Fruit fly (Drosophila melanogaster) whole organism, embryonic: ENCODE results near the gene CG11980.
A peak's percentile ranks its signal among the peaks of the same experiment; 100 is the strongest.

Experiments used
- Ada2b ChIP-seq: fragments of 200-800 bp; sonication (Bioruptor generic); IDR thresholded peaks from 2 replicates; pipeline ENCODE4 v1.3.6; 2022; ENCODE audit warnings: missing biosample characterization, missing genetic modification characterization
- Atf3 ChIP-seq: fragments of 200-800 bp; sonication (Bioruptor generic); optimal IDR thresholded peaks from 3 replicates; lab custom pipeline; 2016; ENCODE audit warnings: missing biosample characterization, missing genetic modification characterization
- CG10209 ChIP-seq: fragments of 200-800 bp; sonication (Bioruptor generic); optimal IDR thresholded peaks from 3 replicates; lab custom pipeline; 2017; ENCODE audit warnings: missing biosample characterization, mild to moderate bottlenecking, missing genetic modification characterization, missing genetic modification reagents
- CG1024 ChIP-seq: fragments of 200-800 bp; sonication (Bioruptor generic); IDR thresholded peaks from 2 replicates; pipeline ENCODE4 v1.3.6; 2022; ENCODE audit warnings: missing biosample characterization, missing genetic modification characterization
- CG12219 ChIP-seq: fragments of 200-800 bp; sonication (Bioruptor generic); optimal IDR thresholded peaks from 3 replicates; lab custom pipeline; 2018; ENCODE audit warnings: missing biosample characterization, mild to moderate bottlenecking, missing genetic modification characterization
- CG12942 ChIP-seq: fragments of 200-800 bp; sonication (Bioruptor generic); optimal IDR thresholded peaks from 3 replicates; lab custom pipeline; 2016; ENCODE audit warnings: missing biosample characterization, missing genetic modification characterization
- CG15601 ChIP-seq: fragments of 200-800 bp; sonication (Bioruptor generic); optimal IDR thresholded peaks from 3 replicates; lab custom pipeline; 2019; ENCODE audit warnings: missing biosample characterization, mild to moderate bottlenecking, missing genetic modification characterization, moderate library complexity
- CG16815 ChIP-seq: fragments of 200-800 bp; sonication (Bioruptor generic); optimal IDR thresholded peaks from 3 replicates; lab custom pipeline; 2017; ENCODE audit warnings: missing biosample characterization, mild to moderate bottlenecking, missing genetic modification characterization
- CG17359 ChIP-seq: fragments of 200-800 bp; sonication (Bioruptor generic); optimal IDR thresholded peaks from 3 replicates; lab custom pipeline; 2018; ENCODE audit warnings: missing biosample characterization, mild to moderate bottlenecking, missing genetic modification characterization, moderate library complexity
- CG18262 ChIP-seq: fragments of 200-800 bp; optimal IDR thresholded peaks from 3 replicates; lab custom pipeline; 2019; ENCODE audit warnings: missing biosample characterization, mild to moderate bottlenecking, missing genetic modification characterization, moderate library complexity
- CG18476 ChIP-seq: fragments of 200-800 bp; sonication (Bioruptor generic); optimal IDR thresholded peaks from 2 replicates; lab custom pipeline; 2016; ENCODE audit warnings: missing biosample characterization, mild to moderate bottlenecking, missing genetic modification characterization
- CG2116 ChIP-seq: fragments of 200-800 bp; sonication (Bioruptor generic); optimal IDR thresholded peaks from 3 replicates; lab custom pipeline; 2018; ENCODE audit warnings: missing biosample characterization, mild to moderate bottlenecking, missing genetic modification characterization
- CG31365 ChIP-seq: fragments of 200-800 bp; sonication (Bioruptor generic); optimal IDR thresholded peaks from 2 replicates; lab custom pipeline; 2018; ENCODE audit warnings: missing biosample characterization, mild to moderate bottlenecking, missing genetic modification characterization
- CG31388 ChIP-seq: fragments of 200-800 bp; sonication (Bioruptor generic); optimal IDR thresholded peaks from 2 replicates; lab custom pipeline; 2016; ENCODE audit warnings: missing biosample characterization, missing genetic modification characterization
- CG3995 ChIP-seq: fragments of 200-800 bp; sonication (Bioruptor generic); optimal IDR thresholded peaks from 3 replicates; lab custom pipeline; 2016; ENCODE audit warnings: missing biosample characterization, missing genetic modification characterization
- CG4360 ChIP-seq: fragments of 200-800 bp; sonication (Bioruptor generic); IDR thresholded peaks from 2 replicates; pipeline ENCODE4 v1.3.6; 2022; ENCODE audit warnings: missing biosample characterization, missing genetic modification characterization
- CG43689 ChIP-seq: fragments of 200-800 bp; sonication (Bioruptor generic); IDR thresholded peaks from 2 replicates; pipeline ENCODE4 v1.3.6; 2022; ENCODE audit warnings: missing biosample characterization, missing genetic modification characterization
- CG5180 ChIP-seq: fragments of 200-800 bp; sonication (Bioruptor generic); optimal IDR thresholded peaks from 3 replicates; lab custom pipeline; 2017; ENCODE audit warnings: missing biosample characterization, missing genetic modification characterization, mild to moderate bottlenecking, moderate library complexity, missing genetic modification reagents
- CG7928 ChIP-seq: fragments of 200-800 bp; sonication (Bioruptor generic); optimal IDR thresholded peaks from 2 replicates; lab custom pipeline; 2017; ENCODE audit warnings: missing biosample characterization, mild to moderate bottlenecking, missing genetic modification characterization
- CG9797 ChIP-seq: fragments of 200-800 bp; sonication (Bioruptor generic); optimal IDR thresholded peaks from 3 replicates; lab custom pipeline; 2018; ENCODE audit warnings: missing biosample characterization, mild to moderate bottlenecking, missing genetic modification characterization
- CG9817 ChIP-seq: fragments of 200-800 bp; sonication (Bioruptor generic); optimal IDR thresholded peaks from 2 replicates; lab custom pipeline; 2018; ENCODE audit warnings: missing biosample characterization, mild to moderate bottlenecking, missing genetic modification characterization, moderate library complexity
- CG9932 ChIP-seq: fragments of 200-800 bp; sonication (Bioruptor generic); IDR thresholded peaks from 2 replicates; pipeline ENCODE4 v1.3.6; 2022; ENCODE audit warnings: missing biosample characterization, missing genetic modification characterization
- Dll ChIP-seq: fragments of 200-800 bp; sonication (Bioruptor generic); IDR thresholded peaks from 4 replicates; pipeline ENCODE4 v1.3.6; 2022; ENCODE audit warnings: missing biosample characterization, missing genetic modification characterization; ENCODE audit not compliant: partially characterized antibody
- E2f2 ChIP-seq: fragments of 200-800 bp; sonication (Bioruptor generic); IDR thresholded peaks from 2 replicates; pipeline ENCODE4 v1.3.6; 2022; ENCODE audit warnings: missing biosample characterization, missing genetic modification characterization
- GATAe ChIP-seq: fragments of 200-800 bp; sonication (Bioruptor generic); conservative IDR thresholded peaks from 2 replicates; pipeline ENCODE4 v1.3.6; 2022; ENCODE audit warnings: missing biosample characterization, missing genetic modification characterization
- HLH3B ChIP-seq: fragments of 200-800 bp; sonication (Bioruptor generic); IDR thresholded peaks from 2 replicates; pipeline ENCODE4 v1.3.6; 2022; ENCODE audit warnings: missing biosample characterization, missing genetic modification characterization
- Hmr ChIP-seq: fragments of 200-800 bp; sonication (Bioruptor generic); optimal IDR thresholded peaks from 3 replicates; lab custom pipeline; 2017; ENCODE audit warnings: mild to moderate bottlenecking, missing biosample characterization, missing genetic modification reagents, missing genetic modification characterization
- Hr78 ChIP-seq, 2 experiments: fragments of 200-800 bp in 1 of 2; fragments of >200 bp in 1 of 2; sonication (Bioruptor generic) in 1 of 2; optimal IDR thresholded peaks; 2 replicates each; lab custom pipeline; 2017 to 2019; ENCODE audit warnings: missing biosample characterization in 2 of 2, missing genetic modification characterization in 2 of 2, mild to moderate bottlenecking in 1 of 2, moderate library complexity in 1 of 2
- Kr ChIP-seq: fragments of 200-800 bp; sonication (Bioruptor generic); optimal IDR thresholded peaks from 2 replicates; lab custom pipeline; 2017; ENCODE audit warnings: missing biosample characterization, mild to moderate bottlenecking, missing genetic modification characterization
- Lim3 ChIP-seq: fragments of 200-800 bp; sonication (Bioruptor generic); IDR thresholded peaks from 2 replicates; pipeline ENCODE4 v1.3.6; 2022; ENCODE audit warnings: missing biosample characterization, missing genetic modification characterization
- MESR4 ChIP-seq: fragments of 200-800 bp; sonication (Bioruptor generic); optimal IDR thresholded peaks from 2 replicates; lab custom pipeline; 2018; ENCODE audit warnings: missing biosample characterization, mild to moderate bottlenecking, missing genetic modification characterization, moderate library complexity
- Pdp1 ChIP-seq, 2 experiments: fragments of 200-800 bp; sonication (Bioruptor generic); optimal IDR thresholded peaks; 3 replicates each; lab custom pipeline; 2016; ENCODE audit warnings: missing biosample characterization in 2 of 2, missing genetic modification characterization in 2 of 2, mild to moderate bottlenecking in 1 of 2, moderate library complexity in 1 of 2
- Scr ChIP-seq: fragments of 200-800 bp; sonication (Bioruptor generic); IDR thresholded peaks from 2 replicates; pipeline ENCODE4 v1.3.6; 2022; ENCODE audit warnings: missing biosample characterization, missing genetic modification characterization; ENCODE audit not compliant: partially characterized antibody
- Sry-δ ChIP-seq: fragments of 200-800 bp; sonication (Bioruptor generic); optimal IDR thresholded peaks from 2 replicates; lab custom pipeline; 2016; ENCODE audit warnings: missing biosample characterization, missing genetic modification characterization
- TFAM ChIP-seq: fragments of 200-800 bp; sonication (Bioruptor generic); optimal IDR thresholded peaks from 2 replicates; lab custom pipeline; 2017; ENCODE audit warnings: missing biosample characterization, missing genetic modification characterization, inconsistent platforms
- ara ChIP-seq: fragments of 200-800 bp; sonication (Bioruptor generic); IDR thresholded peaks from 2 replicates; pipeline ENCODE4 v1.3.6; 2022; ENCODE audit warnings: missing biosample characterization, missing genetic modification characterization
- crol ChIP-seq: fragments of 200-800 bp; sonication (Bioruptor generic); IDR thresholded peaks from 2 replicates; pipeline ENCODE4 v1.3.6; 2022; ENCODE audit warnings: missing biosample characterization, missing genetic modification characterization
- da ChIP-seq: fragments of 200-800 bp; sonication (Bioruptor generic); optimal IDR thresholded peaks from 2 replicates; lab custom pipeline; 2016; ENCODE audit warnings: missing biosample characterization, missing genetic modification characterization
- dmrt99B ChIP-seq: fragments of 200-800 bp; sonication (Bioruptor generic); optimal IDR thresholded peaks from 2 replicates; lab custom pipeline; 2018; ENCODE audit warnings: missing biosample characterization, mild to moderate bottlenecking, missing genetic modification characterization, moderate library complexity
- ems ChIP-seq: fragments of 200-800 bp; sonication (Bioruptor generic); optimal IDR thresholded peaks from 3 replicates; lab custom pipeline; 2016; ENCODE audit warnings: missing biosample characterization, missing genetic modification characterization
- fd3F ChIP-seq: fragments of 200-800 bp; sonication (Bioruptor generic); optimal IDR thresholded peaks from 2 replicates; lab custom pipeline; 2018; ENCODE audit warnings: missing biosample characterization, mild to moderate bottlenecking, missing genetic modification characterization, moderate library complexity
- fd96Cb ChIP-seq: fragments of 200-800 bp; sonication (Bioruptor generic); optimal IDR thresholded peaks from 2 replicates; lab custom pipeline; 2018; ENCODE audit warnings: missing biosample characterization, mild to moderate bottlenecking, missing genetic modification characterization, moderate library complexity
- gsb ChIP-seq: fragments of 200-800 bp; sonication (Bioruptor generic); IDR thresholded peaks from 2 replicates; pipeline ENCODE4 v1.3.6; 2022; ENCODE audit warnings: missing biosample characterization, missing genetic modification characterization
- hbn ChIP-seq: fragments of 200-800 bp; sonication (Bioruptor generic); IDR thresholded peaks from 2 replicates; pipeline ENCODE4 v1.3.6; 2022; ENCODE audit warnings: missing biosample characterization, missing genetic modification characterization; ENCODE audit not compliant: partially characterized antibody
- hkb ChIP-seq, 2 experiments: fragments of 200-800 bp in 1 of 2; fragments of >200 bp in 1 of 2; sonication (Bioruptor generic) in 1 of 2; IDR thresholded peaks in 1 of 2; optimal IDR thresholded peaks in 1 of 2; 2 replicates each; pipeline versions ENCODE4 v1.3.6 to Lab custom; 2017 to 2022; ENCODE audit warnings: missing biosample characterization in 1 of 2, missing genetic modification characterization in 1 of 2
- pfk ChIP-seq: fragments of 200-800 bp; sonication (Bioruptor generic); optimal IDR thresholded peaks from 2 replicates; lab custom pipeline; 2018; ENCODE audit warnings: missing biosample characterization, mild to moderate bottlenecking, missing genetic modification characterization, moderate library complexity
- repo ChIP-seq: fragments of 200-800 bp; sonication (Bioruptor generic); optimal IDR thresholded peaks from 2 replicates; lab custom pipeline; 2016; ENCODE audit warnings: missing biosample characterization, missing genetic modification characterization
- run ChIP-seq: fragments of 200-800 bp; sonication (Bioruptor generic); optimal IDR thresholded peaks from 3 replicates; lab custom pipeline; 2018; ENCODE audit warnings: missing biosample characterization, mild to moderate bottlenecking, missing genetic modification characterization
- seq ChIP-seq: fragments of 200-800 bp; sonication (Bioruptor generic); IDR thresholded peaks from 2 replicates; pipeline ENCODE4 v1.3.6; 2022; ENCODE audit warnings: missing biosample characterization, missing genetic modification characterization
- sima ChIP-seq: fragments of 200-800 bp; sonication (Bioruptor generic); optimal IDR thresholded peaks from 2 replicates; lab custom pipeline; 2016; ENCODE audit warnings: missing biosample characterization, missing genetic modification characterization

CG11980 gene

dm6 chr3R:8984602-8985074 lies 19.2 kb upstream of the CG11980 start, which contains the start of gene CG11970 (continued):
- TF ChIP-seq CG18476 (GFP tag; lab: Kevin White, UChicago) (no peak), ara (0 out of 2 replicates have a peak, but pooled peaks have one; percentile 39), fd96Cb (tag; lab: Kevin White, UChicago) (no peak), HLH3B (GFP tag; lab: Robert Waterston, UW) (no peak), Pdp1 (GFP tag; optimal IDR thresholded peaks at IDR 0.05; lab: Kevin White, UChicago) (peak; percentile 32 to 47), gsb (GFP tag; lab: Robert Waterston, UW) (no peak), MESR4 (GFP tag; lab: Kevin White, UChicago) (peak; percentile 86), CG5180 (no peak), hbn (GFP tag; lab: Robert Waterston, UW) (peak; percentile 52), CG10209 (GFP tag; lab: Kevin White, UChicago) (no peak), pfk (GFP tag; lab: Kevin White, UChicago) (no peak), CG18262 (tag; lab: Kevin White, UChicago) (peak; percentile 37), Hmr (GFP tag; lab: Kevin White, UChicago) (no peak), ems (GFP tag; lab: Kevin White, UChicago) (no peak), Kr (GFP tag; lab: Kevin White, UChicago) (no peak), Ada2b (peak; percentile 16; the same call in 1 of the 2 replicates), Atf3 (GFP tag; lab: Kevin White, UChicago) (peak; percentile 22), CG16815 (GFP tag; lab: Kevin White, UChicago) (no peak), Scr (GFP tag; lab: Robert Waterston, UW) (peak; percentile 73), fd3F (GFP tag; lab: Kevin White, UChicago) (no peak), crol (GFP tag; lab: Robert Waterston, UW) (no peak), CG12219 (GFP tag; lab: Kevin White, UChicago) (no peak), CG2116 (GFP tag; lab: Kevin White, UChicago) (peak; percentile 41), TFAM (GFP tag; lab: Kevin White, UChicago) (no peak), Hr78 (GFP tag; optimal IDR thresholded peaks at IDR 0.05; lab: Kevin White, UChicago) (no peak), CG9817 (tag; lab: Kevin White, UChicago) (peak; percentile 49), CG43689 (no peak), CG31388 (GFP tag; lab: Kevin White, UChicago) (no peak), dmrt99B (no peak), sima (GFP tag; lab: Kevin White, UChicago) (no peak), CG3995 (GFP tag; lab: Kevin White, UChicago) (peak; percentile 20), hkb (optimal IDR thresholded peaks at IDR 0.05; lab: Kevin White, UChicago) (no peak), hkb (GFP tag; IDR thresholded peaks at IDR 0.05; lab: Robert Waterston, UW) (no peak), CG17359 (tag; lab: Kevin White, UChicago) (no peak), CG12942 (no peak), seq (peak; percentile 53), CG31365 (tag; lab: Kevin White, UChicago) (no peak), repo (GFP tag; lab: Kevin White, UChicago) (no peak), run (tag; lab: Kevin White, UChicago) (no peak), CG7928 (no peak), da (no peak), CG9932 (GFP tag; lab: Robert Waterston, UW) (peak; percentile 72), CG15601 (tag; lab: Kevin White, UChicago) (no peak), Dll (GFP tag; lab: Robert Waterston, UW) (peak; percentile 71), CG4360 (GFP tag; lab: Robert Waterston, UW) (no peak), Sry-δ (GFP tag; lab: Kevin White, UChicago) (peak; percentile 92), E2f2 (GFP tag; lab: Robert Waterston, UW) (peak; percentile 86), CG9797 (GFP tag; lab: Kevin White, UChicago) (peak; percentile 37), Lim3 (GFP tag; lab: Robert Waterston, UW) (no peak), GATAe (GFP tag; lab: Robert Waterston, UW) (no peak), CG1024 (GFP tag; lab: Robert Waterston, UW) (no peak)
